Worm (Caenorhabditis elegans): ENCODE data around the gene srh-33.

Gene srh-33

ce11 chrV:474516-474915 is 31.4 kb upstream of the srh-33 start, which contains the start of gene nhr-99 (continued):
- no peak for TF ChIP-seq zip-11 (GFP tag; IDR thresholded peaks at IDR 0.05)
- no peak for TF ChIP-seq ceh-44 (GFP tag; IDR thresholded peaks at IDR 0.05)
- TF ChIP-seq egl-27 (tag; optimal IDR thresholded peaks at IDR 0.05) = no peak
- peak; percentile 27 for TF ChIP-seq mxl-3 (GFP tag; optimal IDR thresholded peaks at IDR 0.05)
- TF ChIP-seq lin-38 (GFP tag; IDR thresholded peaks at IDR 0.05) = no peak
- no peak for TF ChIP-seq spr-1 (tag; optimal IDR thresholded peaks at IDR 0.05)
- TF ChIP-seq attf-4 (tag; optimal IDR thresholded peaks at IDR 0.05) = no peak
- TF ChIP-seq F26F4.8 (GFP tag; conservative IDR thresholded peaks at IDR 0.05) = no peak
- no peak for TF ChIP-seq ceh-20 (GFP tag; IDR thresholded peaks at IDR 0.05)
- no peak for TF ChIP-seq lin-15B (tag; optimal IDR thresholded peaks at IDR 0.05)
- no peak for TF ChIP-seq lir-3 (tag; optimal IDR thresholded peaks at IDR 0.05)
- TF ChIP-seq lin-29 (GFP tag; IDR thresholded peaks at IDR 0.05) = no peak
- no peak for TF ChIP-seq zfp-3 (GFP tag; conservative IDR thresholded peaks at IDR 0.05)
- no peak for TF ChIP-seq mxl-2 (GFP tag; conservative IDR thresholded peaks at IDR 0.05)
- TF ChIP-seq pqm-1 (tag; optimal IDR thresholded peaks at IDR 0.05) = peak; percentile 46
- TF ChIP-seq sdz-12 (GFP tag; optimal IDR thresholded peaks at IDR 0.05) = no peak
- no peak for TF ChIP-seq daf-16 (GFP tag; optimal IDR thresholded peaks at IDR 0.05)
- peak; percentile 75 for TF ChIP-seq daf-16 (tag; optimal IDR thresholded peaks at IDR 0.05)
- TF ChIP-seq F44E2.7 (GFP tag; IDR thresholded peaks at IDR 0.05) = no peak
- TF ChIP-seq nhr-28 (tag; optimal IDR thresholded peaks at IDR 0.05) = peak; percentile 80
- no peak for TF ChIP-seq nhr-237 (tag; optimal IDR thresholded peaks at IDR 0.05)
- no peak for TF ChIP-seq saeg-2 (GFP tag; IDR thresholded peaks at IDR 0.05)
- TF ChIP-seq ctbp-1 (GFP tag; IDR thresholded peaks at IDR 0.05) = no peak
- peak; percentile 71 for TF ChIP-seq dve-1 (tag; optimal IDR thresholded peaks at IDR 0.05; ENCODE audit: insufficient read depth)
- no peak for TF ChIP-seq Y105C5A.15 (GFP tag; IDR thresholded peaks at IDR 0.05)
- TF ChIP-seq lin-39 (tag; optimal IDR thresholded peaks at IDR 0.05) = no peak
- TF ChIP-seq nhr-77 (tag; optimal IDR thresholded peaks at IDR 0.05) = peak; percentile 47
- TF ChIP-seq rbr-2 (tag; optimal IDR thresholded peaks at IDR 0.05) = no peak

DNA sequence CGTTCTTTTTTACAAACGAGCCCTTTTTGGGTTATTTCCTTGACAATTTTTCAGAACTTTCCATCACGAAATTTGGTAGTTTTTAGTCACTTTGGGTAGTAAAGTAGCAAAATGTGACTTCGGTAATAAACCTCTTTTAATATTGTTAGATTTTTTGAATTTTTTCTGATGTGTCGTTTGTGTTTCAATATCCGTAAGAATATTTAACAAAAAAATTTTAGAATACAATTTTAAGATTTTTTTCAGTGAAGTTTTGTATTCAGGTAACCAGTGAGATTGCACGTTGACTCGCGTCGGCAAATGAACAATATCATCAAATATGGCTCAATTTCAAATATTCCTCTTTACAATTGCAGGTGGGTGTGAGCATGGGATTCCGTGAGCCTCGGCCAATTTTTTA is 29.5 kb upstream of the srh-33 start, which contains the start of gene srt-31:
Gene srt-31 (plus strand): TSS at position 301 of the 400 bp plus-strand sequence.
- TF ChIP-seq mdl-1 (tag; optimal IDR thresholded peaks at IDR 0.05) (no peak), snpc-4 (tag; optimal IDR thresholded peaks at IDR 0.05) (no peak), skn-1 (tag; optimal IDR thresholded peaks at IDR 0.05) (no peak), zfp-2 (tag; optimal IDR thresholded peaks at IDR 0.05) (no peak), attf-4 (tag; optimal IDR thresholded peaks at IDR 0.05) (no peak), nhr-111 (GFP tag; optimal IDR thresholded peaks at IDR 0.05) (no peak), T20F7.1 (GFP tag; optimal IDR thresholded peaks at IDR 0.05) (no peak), cey-2 (tag; optimal IDR thresholded peaks at IDR 0.05; ENCODE audit: borderline replicate concordance, insufficient read depth) (no peak), nhr-10 (tag; optimal IDR thresholded peaks at IDR 0.05) (no peak), ZK546.5 (tag; optimal IDR thresholded peaks at IDR 0.05) (no peak), egl-27 (tag; optimal IDR thresholded peaks at IDR 0.05) (no peak), hlh-11 (tag; optimal IDR thresholded peaks at IDR 0.05) (no peak), Y105C5A.15 (GFP tag; IDR thresholded peaks at IDR 0.05) (no peak), nhr-42 (GFP tag; IDR thresholded peaks at IDR 0.05) (no peak), F44E2.7 (GFP tag; IDR thresholded peaks at IDR 0.05) (no peak)

- TF ChIP-seq fkh-10 (GFP tag; optimal IDR thresholded peaks at IDR 0.05) = no peak
- TF ChIP-seq ama-1 (optimal IDR thresholded peaks at IDR 0.05) = no peak
- no peak for TF ChIP-seq dmd-8 (GFP tag; IDR thresholded peaks at IDR 0.05)
- TF ChIP-seq nhr-102 (tag; optimal IDR thresholded peaks at IDR 0.05) = no peak
- TF ChIP-seq mxl-2 (GFP tag; conservative IDR thresholded peaks at IDR 0.05) = no peak
- TF ChIP-seq php-3 (GFP tag; IDR thresholded peaks at IDR 0.05) = no peak
- no peak for TF ChIP-seq F49E8.2 (tag; optimal IDR thresholded peaks at IDR 0.05; ENCODE audit: borderline replicate concordance)
- no peak for TF ChIP-seq nhr-11 (tag; optimal IDR thresholded peaks at IDR 0.05)
- no peak for TF ChIP-seq dve-1 (tag; optimal IDR thresholded peaks at IDR 0.05; ENCODE audit: insufficient read depth)
- TF ChIP-seq hlh-11 (tag; optimal IDR thresholded peaks at IDR 0.05) = no peak
- TF ChIP-seq ceh-32 (tag; optimal IDR thresholded peaks at IDR 0.05; ENCODE audit: poor library complexity) = no peak
Measured at ce11 chrV:468460-468859, 25.4 kb upstream of the srh-33 start, which contains the start of gene srbc-57. Gene srbc-57, minus strand, starts transcription at chrV:468560.
